Worm (Caenorhabditis elegans) whole organism, L1 larva: Measurements from ENCODE around the gene npr-43.

Experiments used
- ama-1 ChIP-seq: fragments of 150-350 bp; optimal IDR thresholded peaks from 2 replicates; lab custom pipeline; 2014
- ceh-82 ChIP-seq, 3 experiments: fragments of 150-350 bp in 1 of 3; sonication (generic microtip) in 2 of 3; optimal IDR thresholded peaks; 2 replicates each; lab custom pipeline; 2014 to 2017; ENCODE audit warnings: missing biosample characterization in 3 of 3, missing genetic modification characterization in 3 of 3
- ceh-90 ChIP-seq: sonication (generic microtip); optimal IDR thresholded peaks from 2 replicates; lab custom pipeline; 2016; ENCODE audit warnings: missing genetic modification characterization, missing compliant biosample characterization
- fkh-10 ChIP-seq: sonication (generic microtip); optimal IDR thresholded peaks from 2 replicates; lab custom pipeline; 2017; ENCODE audit warnings: missing biosample characterization, missing genetic modification reagents, missing genetic modification characterization
- lin-14 ChIP-seq: fragments of 200-800 bp; sonication (Bioruptor generic); optimal IDR thresholded peaks from 2 replicates; lab custom pipeline; 2018; ENCODE audit warnings: mild to moderate bottlenecking, missing genetic modification characterization, moderate library complexity, missing compliant biosample characterization
- lsy-2 ChIP-seq, 2 experiments: fragments of 150-350 bp; optimal IDR thresholded peaks; 2 replicates each; lab custom pipeline; 2014; ENCODE audit warnings: missing biosample characterization in 2 of 2, missing genetic modification characterization in 2 of 2
- mep-1 ChIP-seq: fragments of 150-350 bp; optimal IDR thresholded peaks from 2 replicates; lab custom pipeline; 2014; ENCODE audit warnings: missing biosample characterization, missing genetic modification characterization
- nhr-237 ChIP-seq: fragments of 150-350 bp; optimal IDR thresholded peaks from 2 replicates; lab custom pipeline; 2014; ENCODE audit warnings: missing biosample characterization, missing genetic modification characterization
- nhr-85 ChIP-seq: sonication (generic microtip); peaks from one replicate; lab custom pipeline; 2016; ENCODE audit warnings: missing genetic modification characterization, inconsistent platforms, missing compliant biosample characterization
- rnt-1 ChIP-seq: sonication (generic microtip); optimal IDR thresholded peaks from 2 replicates; lab custom pipeline; 2016; ENCODE audit warnings: mild to moderate bottlenecking, missing genetic modification characterization, moderate library complexity, missing compliant biosample characterization
- ztf-4 ChIP-seq: fragments of 150-350 bp; optimal IDR thresholded peaks from 2 replicates; lab custom pipeline; 2014; ENCODE audit warnings: missing biosample characterization, missing genetic modification characterization

ce11 chrV:14394743-14395142 is 15.9 kb upstream of the npr-43 start, which contains the start of gene C15H11.13:
- no peak for TF ChIP-seq ceh-82 (tag; optimal IDR thresholded peaks at IDR 0.05; lab: Kevin White, UChicago)
- TF ChIP-seq mep-1: no peak
- TF ChIP-seq lsy-2 (tag; optimal IDR thresholded peaks at IDR 0.05; lab: Kevin White, UChicago): no peak
- TF ChIP-seq ceh-90 (tag; lab: Kevin White, UChicago): no peak
- TF ChIP-seq fkh-10 (GFP tag; lab: Kevin White, UChicago): no peak
- TF ChIP-seq nhr-85 (tag; lab: Kevin White, UChicago): no peak
- no peak for TF ChIP-seq rnt-1 (tag; lab: Kevin White, UChicago)
- no peak for TF ChIP-seq lin-14 (GFP tag; lab: Kevin White, UChicago)
- TF ChIP-seq ztf-4 (tag; lab: Kevin White, UChicago): no peak
- no peak for TF ChIP-seq nhr-237 (tag; lab: Kevin White, UChicago)
- no peak for TF ChIP-seq ama-1
